Fruit fly (Drosophila melanogaster) whole organism, embryonic: ENCODE measurements around the gene ImpL1.

Experiments used
- Adf1 ChIP-seq: fragments of 200-800 bp; sonication (Bioruptor generic); IDR thresholded peaks from 2 replicates; pipeline ENCODE4 v1.3.6; 2022; ENCODE audit warnings: missing biosample characterization, missing genetic modification characterization
- B-H2 ChIP-seq: fragments of 200-800 bp; sonication (Bioruptor generic); optimal IDR thresholded peaks from 2 replicates; lab custom pipeline; 2018; ENCODE audit warnings: missing biosample characterization, mild to moderate bottlenecking, missing genetic modification characterization
- Bteb2 ChIP-seq: fragments of 200-800 bp; sonication (Bioruptor generic); optimal IDR thresholded peaks from 2 replicates; lab custom pipeline; 2016; ENCODE audit warnings: missing biosample characterization, missing genetic modification characterization
- CG10565 ChIP-seq: fragments of 200-800 bp; sonication (Bioruptor generic); optimal IDR thresholded peaks from 3 replicates; lab custom pipeline; 2016; ENCODE audit warnings: missing biosample characterization, mild to moderate bottlenecking, missing genetic modification characterization
- CG10959 ChIP-seq: fragments of 200-800 bp; sonication (Bioruptor generic); IDR thresholded peaks from 2 replicates; pipeline ENCODE4 v1.3.6; 2022; ENCODE audit warnings: missing biosample characterization, missing genetic modification characterization
- CG11696 ChIP-seq: fragments of 200-800 bp; sonication (Bioruptor generic); IDR thresholded peaks from 2 replicates; pipeline ENCODE4 v1.3.6; 2022; ENCODE audit warnings: missing biosample characterization, missing genetic modification characterization
- CG13123 ChIP-seq: fragments of 200-800 bp; sonication (Bioruptor generic); optimal IDR thresholded peaks from 2 replicates; lab custom pipeline; 2016; ENCODE audit warnings: missing biosample characterization, missing genetic modification characterization
- CG14860 ChIP-seq: fragments of 200-800 bp; sonication (Bioruptor generic); IDR thresholded peaks from 3 replicates; pipeline ENCODE4 v1.3.6; 2022; ENCODE audit warnings: missing biosample characterization, missing genetic modification characterization; ENCODE audit not compliant: partially characterized antibody
- CG1603 ChIP-seq: fragments of 200-800 bp; sonication (Bioruptor generic); optimal IDR thresholded peaks from 2 replicates; lab custom pipeline; 2019; ENCODE audit warnings: missing biosample characterization, mild to moderate bottlenecking, missing genetic modification characterization, moderate library complexity
- CG16813 ChIP-seq: fragments of 200-800 bp; sonication (Bioruptor generic); IDR thresholded peaks from 3 replicates; pipeline ENCODE4 v1.3.6; 2022; ENCODE audit warnings: missing biosample characterization, missing genetic modification characterization; ENCODE audit not compliant: partially characterized antibody
- CG16863 ChIP-seq: fragments of 200-800 bp; sonication (Bioruptor generic); optimal IDR thresholded peaks from 3 replicates; lab custom pipeline; 2016; ENCODE audit warnings: missing biosample characterization, missing genetic modification characterization
- CG17186 ChIP-seq: fragments of 200-800 bp; sonication (Bioruptor generic); optimal IDR thresholded peaks from 3 replicates; lab custom pipeline; 2017; ENCODE audit warnings: missing biosample characterization, missing genetic modification reagents, missing genetic modification characterization
- CG17385 ChIP-seq: fragments of 200-800 bp; sonication (Bioruptor generic); optimal IDR thresholded peaks from 3 replicates; lab custom pipeline; 2018; ENCODE audit warnings: missing biosample characterization, mild to moderate bottlenecking, missing genetic modification characterization
- CG18476 ChIP-seq: fragments of 200-800 bp; sonication (Bioruptor generic); optimal IDR thresholded peaks from 2 replicates; lab custom pipeline; 2016; ENCODE audit warnings: missing biosample characterization, mild to moderate bottlenecking, missing genetic modification characterization
- CG2678 ChIP-seq: fragments of 200-800 bp; sonication (Bioruptor generic); optimal IDR thresholded peaks from 3 replicates; lab custom pipeline; 2019; ENCODE audit warnings: missing biosample characterization, mild to moderate bottlenecking, missing genetic modification characterization, moderate library complexity
- CG33213 ChIP-seq: fragments of 200-800 bp; sonication (Bioruptor generic); optimal IDR thresholded peaks from 3 replicates; lab custom pipeline; 2016; ENCODE audit warnings: missing biosample characterization, missing genetic modification characterization
- CG42726 ChIP-seq: fragments of 200-800 bp; sonication (Bioruptor generic); IDR thresholded peaks from 2 replicates; pipeline ENCODE4 v1.3.6; 2022; ENCODE audit warnings: missing biosample characterization, missing genetic modification characterization; ENCODE audit not compliant: partially characterized antibody
- CG4328 ChIP-seq: fragments of 200-800 bp; sonication (Bioruptor generic); optimal IDR thresholded peaks from 3 replicates; lab custom pipeline; 2017; ENCODE audit warnings: missing biosample characterization, missing genetic modification reagents, missing genetic modification characterization
- CG4854 ChIP-seq: fragments of 200-800 bp; sonication (Bioruptor generic); optimal IDR thresholded peaks from 2 replicates; lab custom pipeline; 2016; ENCODE audit warnings: missing biosample characterization, missing genetic modification characterization, inconsistent platforms
- CG6272 ChIP-seq: fragments of 200-800 bp; sonication (Bioruptor generic); IDR thresholded peaks from 2 replicates; pipeline ENCODE4 v1.3.6; 2022; ENCODE audit warnings: missing biosample characterization, missing genetic modification characterization
- CG8388 ChIP-seq: fragments of 200-800 bp; sonication (Bioruptor generic); optimal IDR thresholded peaks from 2 replicates; lab custom pipeline; 2019; ENCODE audit warnings: missing biosample characterization, mild to moderate bottlenecking, missing genetic modification characterization, moderate library complexity
- CG9609 ChIP-seq: fragments of 200-800 bp; sonication (Bioruptor generic); optimal IDR thresholded peaks from 3 replicates; lab custom pipeline; 2016; ENCODE audit warnings: missing biosample characterization, missing genetic modification characterization
- CG9932 ChIP-seq: fragments of 200-800 bp; sonication (Bioruptor generic); IDR thresholded peaks from 2 replicates; pipeline ENCODE4 v1.3.6; 2022; ENCODE audit warnings: missing biosample characterization, missing genetic modification characterization
- CTCF ChIP-seq: fragments of 200-800 bp; sonication (Bioruptor generic); optimal IDR thresholded peaks from 2 replicates; lab custom pipeline; 2017; ENCODE audit warnings: missing biosample characterization, mild to moderate bottlenecking, missing genetic modification characterization, moderate library complexity
- Deaf1 ChIP-seq: fragments of 200-800 bp; optimal IDR thresholded peaks from 3 replicates; lab custom pipeline; 2019; ENCODE audit warnings: missing biosample characterization, mild to moderate bottlenecking, missing genetic modification characterization, moderate library complexity
- Ets97D ChIP-seq: fragments of 200-800 bp; sonication (Bioruptor generic); optimal IDR thresholded peaks from 3 replicates; lab custom pipeline; 2016; ENCODE audit warnings: missing biosample characterization, missing genetic modification characterization
- Fer2 ChIP-seq: fragments of 200-800 bp; sonication (Bioruptor generic); optimal IDR thresholded peaks from 2 replicates; lab custom pipeline; 2018; ENCODE audit warnings: missing biosample characterization, mild to moderate bottlenecking, missing genetic modification characterization, moderate library complexity
- GATAe ChIP-seq: fragments of 200-800 bp; sonication (Bioruptor generic); conservative IDR thresholded peaks from 2 replicates; pipeline ENCODE4 v1.3.6; 2022; ENCODE audit warnings: missing biosample characterization, missing genetic modification characterization
- HmgD ChIP-seq: fragments of 200-800 bp; sonication (Bioruptor generic); optimal IDR thresholded peaks from 3 replicates; lab custom pipeline; 2016; ENCODE audit warnings: missing biosample characterization, missing genetic modification characterization
- Max ChIP-seq: fragments of 200-800 bp; sonication (Bioruptor generic); optimal IDR thresholded peaks from 2 replicates; lab custom pipeline; 2016; ENCODE audit warnings: missing biosample characterization, mild to moderate bottlenecking, missing genetic modification characterization
- Med ChIP-seq: fragments of 200-800 bp; sonication (Bioruptor generic); peaks from one replicate; lab custom pipeline; 2016; ENCODE audit warnings: missing biosample characterization, missing genetic modification characterization, mild to moderate bottlenecking, inconsistent platforms, moderate library complexity
- NK7.1 ChIP-seq: fragments of 200-800 bp; sonication (Bioruptor generic); optimal IDR thresholded peaks from 3 replicates; lab custom pipeline; 2016; ENCODE audit warnings: missing biosample characterization, missing genetic modification characterization
- Sin3A ChIP-seq: fragments of >200 bp; optimal IDR thresholded peaks from 2 replicates; lab custom pipeline; 2018
- Sry-β ChIP-seq: fragments of 200-800 bp; sonication (Bioruptor generic); optimal IDR thresholded peaks from 2 replicates; lab custom pipeline; 2018; ENCODE audit warnings: missing biosample characterization, mild to moderate bottlenecking, missing genetic modification characterization, moderate library complexity
- TFAM ChIP-seq: fragments of 200-800 bp; sonication (Bioruptor generic); optimal IDR thresholded peaks from 2 replicates; lab custom pipeline; 2017; ENCODE audit warnings: missing biosample characterization, missing genetic modification characterization, inconsistent platforms
- ap ChIP-seq: fragments of 200-800 bp; sonication (Bioruptor generic); IDR thresholded peaks from 2 replicates; pipeline ENCODE4 v1.3.6; 2022; ENCODE audit warnings: missing biosample characterization, missing genetic modification characterization
- cad ChIP-seq: fragments of >200 bp; optimal IDR thresholded peaks from 2 replicates; lab custom pipeline; 2017; ENCODE audit warnings: missing biosample characterization, missing genetic modification characterization
- chif ChIP-seq, 2 experiments: fragments of 200-800 bp; sonication (Bioruptor generic); optimal IDR thresholded peaks; 3 replicates each; lab custom pipeline; 2016; ENCODE audit warnings: missing biosample characterization in 2 of 2, missing genetic modification characterization in 2 of 2
- dpn ChIP-seq, 2 experiments: fragments of 200-800 bp; sonication (Bioruptor generic); optimal IDR thresholded peaks; 3 replicates each; lab custom pipeline; 2016; ENCODE audit warnings: missing biosample characterization in 2 of 2, missing genetic modification characterization in 2 of 2
- ems ChIP-seq: fragments of 200-800 bp; sonication (Bioruptor generic); optimal IDR thresholded peaks from 3 replicates; lab custom pipeline; 2016; ENCODE audit warnings: missing biosample characterization, missing genetic modification characterization
- esg ChIP-seq: fragments of 200-800 bp; sonication (Bioruptor generic); conservative IDR thresholded peaks from 2 replicates; pipeline ENCODE4 v1.3.6; 2022; ENCODE audit warnings: missing biosample characterization, missing genetic modification characterization
- gcm2 ChIP-seq: fragments of 200-800 bp; sonication (Bioruptor generic); optimal IDR thresholded peaks from 2 replicates; lab custom pipeline; 2016; ENCODE audit warnings: missing biosample characterization, missing genetic modification characterization
- hkb ChIP-seq, 2 experiments: fragments of 200-800 bp in 1 of 2; fragments of >200 bp in 1 of 2; sonication (Bioruptor generic) in 1 of 2; IDR thresholded peaks in 1 of 2; optimal IDR thresholded peaks in 1 of 2; 2 replicates each; pipeline versions ENCODE4 v1.3.6 to Lab custom; 2017 to 2022; ENCODE audit warnings: missing biosample characterization in 1 of 2, missing genetic modification characterization in 1 of 2
- inv ChIP-seq: fragments of 200-800 bp; sonication (Bioruptor generic); IDR thresholded peaks from 2 replicates; pipeline ENCODE4 v1.3.6; 2022; ENCODE audit warnings: missing biosample characterization, missing genetic modification characterization; ENCODE audit not compliant: partially characterized antibody
- peb ChIP-seq: fragments of 200-800 bp; sonication (Bioruptor generic); IDR thresholded peaks from 2 replicates; pipeline ENCODE4 v1.3.6; 2022; ENCODE audit warnings: missing biosample characterization, missing genetic modification characterization
- pho ChIP-seq: fragments of 200-800 bp; sonication (Bioruptor generic); optimal IDR thresholded peaks from 2 replicates; lab custom pipeline; 2016; ENCODE audit warnings: missing biosample characterization, missing genetic modification characterization
- run ChIP-seq: fragments of 200-800 bp; sonication (Bioruptor generic); optimal IDR thresholded peaks from 3 replicates; lab custom pipeline; 2018; ENCODE audit warnings: missing biosample characterization, mild to moderate bottlenecking, missing genetic modification characterization
- sens-2 ChIP-seq: fragments of 200-800 bp; sonication (Bioruptor generic); IDR thresholded peaks from 2 replicates; pipeline ENCODE4 v1.3.6; 2022; ENCODE audit warnings: missing biosample characterization, missing genetic modification characterization
- tin ChIP-seq: fragments of 200-800 bp; sonication (Bioruptor generic); optimal IDR thresholded peaks from 3 replicates; lab custom pipeline; 2016; ENCODE audit warnings: missing biosample characterization, missing genetic modification characterization
- tna ChIP-seq: fragments of 200-800 bp; sonication (Bioruptor generic); IDR thresholded peaks from 2 replicates; pipeline ENCODE4 v1.3.6; 2022; ENCODE audit warnings: missing biosample characterization, missing genetic modification characterization; ENCODE audit not compliant: partially characterized antibody
- vfl ChIP-seq: fragments of 200-800 bp; sonication (Bioruptor generic); optimal IDR thresholded peaks from 2 replicates; lab custom pipeline; 2016; ENCODE audit warnings: missing biosample characterization, missing genetic modification characterization

ImpL1 gene

DNA sequence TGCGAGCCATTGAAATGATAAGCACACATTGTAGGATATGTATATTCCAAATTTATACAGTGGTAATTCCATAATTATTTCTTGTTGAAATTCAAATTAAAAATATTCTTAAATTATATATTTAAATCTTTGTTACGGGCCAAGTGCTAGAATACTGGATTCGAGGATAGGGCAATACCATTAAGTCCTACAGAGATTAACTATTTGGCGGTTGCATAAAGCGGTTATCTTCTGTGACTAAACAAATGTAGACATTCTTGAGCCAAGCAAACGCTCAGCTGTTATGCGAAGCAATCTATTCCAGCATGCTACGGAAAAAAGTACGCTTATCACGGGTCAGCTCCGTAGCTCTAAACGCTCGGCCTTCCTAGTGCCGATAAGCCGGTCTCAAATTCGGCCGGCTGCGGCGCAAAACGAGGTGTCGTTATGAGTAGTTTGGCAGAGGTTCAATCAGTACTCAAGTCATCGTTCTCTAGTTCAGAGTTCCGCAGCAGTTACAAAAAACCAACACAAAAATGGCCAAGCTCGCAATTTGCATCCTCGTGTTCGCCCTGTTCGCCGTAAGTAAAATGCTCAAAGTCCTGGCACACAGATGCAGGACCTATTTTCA, 26.4 kb upstream of the ImpL1 start, which contains the start of gene Nplp2 (continued):
- TF ChIP-seq Adf1 (GFP tag; lab: Robert Waterston, UW) (0 out of 2 replicates have a peak, but pooled peaks have one; percentile 30), ap (no peak), CTCF (GFP tag; lab: Kevin White, UChicago) (no peak), Deaf1 (tag; lab: Kevin White, UChicago) (no peak), sens-2 (GFP tag; lab: Robert Waterston, UW) (no peak), CG10959 (GFP tag; lab: Robert Waterston, UW) (no peak), Med (GFP tag; lab: Kevin White, UChicago) (peak; percentile 68), cad (GFP tag; lab: Kevin White, UChicago) (no peak), CG16863 (no peak), vfl (GFP tag; lab: Kevin White, UChicago) (no peak), pho (GFP tag; lab: Kevin White, UChicago) (no peak), TFAM (GFP tag; lab: Kevin White, UChicago) (no peak), CG11696 (GFP tag; lab: Robert Waterston, UW) (0 out of 2 replicates have a peak, but pooled peaks have one; percentile 27), Fer2 (tag; lab: Kevin White, UChicago) (no peak), Sin3A (no peak), CG8388 (GFP tag; lab: Kevin White, UChicago) (peak; percentile 21), CG42726 (GFP tag; lab: Robert Waterston, UW) (no peak), inv (GFP tag; lab: Robert Waterston, UW) (no peak), hkb (optimal IDR thresholded peaks at IDR 0.05; lab: Kevin White, UChicago) (no peak), hkb (GFP tag; IDR thresholded peaks at IDR 0.05; lab: Robert Waterston, UW) (no peak; the same call in 1 of the 2 replicates), Ets97D (GFP tag; lab: Kevin White, UChicago) (no peak), CG33213 (no peak), CG17186 (GFP tag; lab: Kevin White, UChicago) (no peak), Sry-β (GFP tag; lab: Kevin White, UChicago) (no peak), peb (GFP tag; lab: Robert Waterston, UW) (no peak), tna (GFP tag; lab: Robert Waterston, UW) (no peak), CG9932 (GFP tag; lab: Robert Waterston, UW) (peak; percentile 49), CG4328 (GFP tag; lab: Kevin White, UChicago) (no peak), B-H2 (peak; percentile 62), CG1603 (tag; lab: Kevin White, UChicago) (peak; percentile 11), CG2678 (peak; percentile 72), CG13123 (GFP tag; lab: Kevin White, UChicago) (no peak), Bteb2 (no peak), GATAe (GFP tag; lab: Robert Waterston, UW) (no peak), ems (GFP tag; lab: Kevin White, UChicago) (no peak), Max (GFP tag; lab: Kevin White, UChicago) (no peak), CG18476 (GFP tag; lab: Kevin White, UChicago) (no peak), esg (GFP tag; lab: Robert Waterston, UW) (no peak), dpn (GFP tag; optimal IDR thresholded peaks at IDR 0.05; lab: Kevin White, UChicago) (peak in 1 of 2 experiments; percentile 52), CG10565 (GFP tag; lab: Kevin White, UChicago) (no peak), NK7.1 (no peak), CG6272 (GFP tag; lab: Robert Waterston, UW) (peak; percentile 51; the same call in 1 of the 2 replicates), run (peak; percentile 8), CG9609 (GFP tag; lab: Kevin White, UChicago) (no peak), tin (GFP tag; lab: Kevin White, UChicago) (peak; percentile 1), chif (GFP tag; optimal IDR thresholded peaks at IDR 0.05; lab: Kevin White, UChicago) (no peak), CG4854 (no peak), CG17385 (peak; percentile 35), CG16813 (GFP tag; lab: Robert Waterston, UW) (no peak), HmgD (GFP tag; lab: Kevin White, UChicago) (no peak), gcm2 (no peak), CG14860 (no peak)
